Worm (Caenorhabditis elegans): ENCODE results near the gene C54F6.20.

DNA sequence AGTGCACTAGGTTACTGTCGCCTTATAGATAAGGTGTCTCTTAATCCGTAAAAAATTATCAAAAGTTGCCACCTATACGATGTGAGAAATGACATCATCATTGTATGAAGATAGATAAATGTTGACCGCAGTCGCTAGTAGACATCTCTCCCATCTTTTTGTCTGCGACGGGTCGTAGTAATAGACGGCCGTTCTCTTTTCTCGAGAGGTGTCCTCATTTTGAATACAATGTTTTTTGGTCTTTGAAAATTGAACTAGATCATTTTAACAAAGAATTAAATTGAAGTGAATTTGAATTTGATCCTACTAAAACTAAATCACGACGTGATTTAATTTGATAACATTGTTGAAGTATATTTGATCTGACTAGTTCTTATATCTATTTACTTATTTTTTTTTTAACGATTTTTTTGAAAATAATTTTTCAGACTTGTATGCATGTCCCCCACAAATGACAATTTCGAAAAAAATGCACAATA, 15.9 kb upstream of the C54F6.20 start, which contains the start of the genes str-31 and nhr-172:
- TF ChIP-seq ztf-23 (GFP tag; IDR thresholded peaks at IDR 0.05) = no peak
- TF ChIP-seq T22C8.4 (GFP tag; IDR thresholded peaks at IDR 0.05) = no peak
- no peak for TF ChIP-seq klf-2 (GFP tag; conservative IDR thresholded peaks at IDR 0.05)
- no peak for TF ChIP-seq flt-1 (GFP tag; IDR thresholded peaks at IDR 0.05)
- no peak for TF ChIP-seq med-1 (GFP tag; optimal IDR thresholded peaks at IDR 0.05; ENCODE audit: insufficient read depth)
- no peak for TF ChIP-seq ztf-29 (GFP tag; IDR thresholded peaks at IDR 0.05)
- TF ChIP-seq tab-1 (GFP tag; IDR thresholded peaks at IDR 0.05) = no peak
- TF ChIP-seq cog-1 (tag; optimal IDR thresholded peaks at IDR 0.05) = no peak
- no peak for TF ChIP-seq ref-1 (GFP tag; conservative IDR thresholded peaks at IDR 0.05)
